In the genomic region with DNA sequence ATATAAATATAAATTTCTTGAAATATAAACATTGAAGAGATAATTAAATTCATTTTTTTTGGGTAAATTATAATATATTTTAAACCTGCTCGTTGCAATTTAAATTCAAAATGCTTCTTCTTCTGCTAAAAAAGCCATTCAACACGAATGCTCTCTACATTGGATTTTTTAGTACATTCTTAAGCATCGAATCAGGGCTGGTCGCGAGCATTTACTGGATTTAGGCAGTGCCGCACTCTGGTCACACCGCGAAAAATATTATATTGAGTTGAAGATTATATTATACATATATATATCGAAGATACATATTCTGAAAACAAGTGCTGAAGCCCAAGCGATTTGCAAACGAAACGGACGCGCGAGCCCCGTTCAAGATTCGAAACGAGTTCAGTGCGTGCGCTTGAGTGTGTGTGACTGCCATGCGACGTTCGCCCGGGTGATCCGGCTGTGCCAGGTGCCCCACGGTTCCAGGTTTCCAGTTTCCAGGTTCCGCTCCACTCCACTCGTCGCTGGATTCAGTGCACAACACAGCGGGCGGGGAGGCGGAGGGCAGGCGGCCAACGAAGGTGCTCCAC, we compare ENCODE assay signal across 1 fruit fly cellular context.
TF ChIP-seq lines count a peak whose summit lies in the region.

A gene (plus strand): TSS at position 213 of the 575 bp plus-strand sequence.

TF ChIP-seq in whole organism, embryonic, 481 proteins besides CTCF, POLR2A, EP300 and RAD21 (continued from another document):
- no peak for TF ChIP-seq CG17361 (GFP tag; IDR thresholded peaks at IDR 0.05; lab: Robert Waterston, UW)
- TF ChIP-seq sens (GFP tag; lab: Kevin White, UChicago): no peak
- TF ChIP-seq CG10654 (GFP tag; optimal IDR thresholded peaks at IDR 0.05; lab: Kevin White, UChicago): no peak
- no peak for TF ChIP-seq CG10565 (GFP tag; optimal IDR thresholded peaks at IDR 0.05; lab: Kevin White, UChicago)
- TF ChIP-seq TFAM (GFP tag; optimal IDR thresholded peaks at IDR 0.05; lab: Kevin White, UChicago): no peak
- TF ChIP-seq CG32532 (GFP tag; IDR thresholded peaks at IDR 0.05; lab: Robert Waterston, UW): 0 out of 2 replicates have a peak, but pooled peaks have one; percentile 9
- peak; percentile 22; the same call in 1 of the 3 replicates for TF ChIP-seq knrl (GFP tag; IDR thresholded peaks at IDR 0.05; lab: Robert Waterston, UW; ENCODE audit: partially characterized antibody)
- TF ChIP-seq Myb (GFP tag; optimal IDR thresholded peaks at IDR 0.05; lab: Kevin White, UChicago): peak; percentile 95
- no peak for TF ChIP-seq ssp (GFP tag; IDR thresholded peaks at IDR 0.05; lab: Robert Waterston, UW)
- TF ChIP-seq MESR4 (GFP tag; optimal IDR thresholded peaks at IDR 0.05; lab: Kevin White, UChicago): peak; percentile 88
- TF ChIP-seq danr (GFP tag; IDR thresholded peaks at IDR 0.05; lab: Robert Waterston, UW): no peak
- peak; percentile 94 for TF ChIP-seq gfzf (GFP tag; optimal IDR thresholded peaks at IDR 0.05; lab: Kevin White, UChicago)
- peak; percentile 57 for TF ChIP-seq HmgZ (tag; optimal IDR thresholded peaks at IDR 0.05; lab: Kevin White, UChicago)
- TF ChIP-seq CG7928 (GFP tag; optimal IDR thresholded peaks at IDR 0.05; lab: Kevin White, UChicago): peak; percentile 89
- no peak for TF ChIP-seq scrt (GFP tag; optimal IDR thresholded peaks at IDR 0.05; lab: Kevin White, UChicago)
- TF ChIP-seq insv (GFP tag; optimal IDR thresholded peaks at IDR 0.05; lab: Kevin White, UChicago): no peak
- peak in 1 of 2 experiments; percentile 17 for TF ChIP-seq Pdp1 (GFP tag; optimal IDR thresholded peaks at IDR 0.05; lab: Kevin White, UChicago)
- peak; percentile 46 for TF ChIP-seq phol (tag; optimal IDR thresholded peaks at IDR 0.05; lab: Kevin White, UChicago)
- no peak for TF ChIP-seq ato (GFP tag; IDR thresholded peaks at IDR 0.05; lab: Robert Waterston, UW; ENCODE audit: partially characterized antibody)
- peak; percentile 60 for TF ChIP-seq CG14710 (tag; optimal IDR thresholded peaks at IDR 0.05; lab: Kevin White, UChicago)
- TF ChIP-seq Doc3 (GFP tag; IDR thresholded peaks at IDR 0.05; lab: Robert Waterston, UW; ENCODE audit: partially characterized antibody): no peak
- peak; percentile 99 for TF ChIP-seq CG17385 (GFP tag; optimal IDR thresholded peaks at IDR 0.05; lab: Kevin White, UChicago)
- TF ChIP-seq row (GFP tag; IDR thresholded peaks at IDR 0.05; lab: Robert Waterston, UW): peak; percentile 41; the same call in 2 of the 3 replicates
- TF ChIP-seq pzg (GFP tag; optimal IDR thresholded peaks at IDR 0.05; lab: Kevin White, UChicago): peak; percentile 96
- TF ChIP-seq CG2116 (GFP tag; optimal IDR thresholded peaks at IDR 0.05; lab: Kevin White, UChicago): peak; percentile 38
- TF ChIP-seq CG34224 (GFP tag; IDR thresholded peaks at IDR 0.05; lab: Robert Waterston, UW; ENCODE audit: partially characterized antibody): 0 out of 3 replicates have a peak, but pooled peaks have one; percentile 30
- TF ChIP-seq Elba2 (GFP tag; optimal IDR thresholded peaks at IDR 0.05; lab: Kevin White, UChicago): peak; percentile 33
- peak; percentile 55 for TF ChIP-seq nmo (GFP tag; optimal IDR thresholded peaks at IDR 0.05; lab: Kevin White, UChicago)
- TF ChIP-seq MBD-R2 (GFP tag; IDR thresholded peaks at IDR 0.05; lab: Robert Waterston, UW): peak; percentile 87
- TF ChIP-seq Sry-δ (GFP tag; optimal IDR thresholded peaks at IDR 0.05; lab: Kevin White, UChicago): peak; percentile 32
- peak; percentile 37 for TF ChIP-seq CG12155 (GFP tag; optimal IDR thresholded peaks at IDR 0.05; lab: Kevin White, UChicago)
- no peak for TF ChIP-seq CG3163 (GFP tag; optimal IDR thresholded peaks at IDR 0.05; lab: Kevin White, UChicago)
TF ChIP-seq in whole organism, embryonic: peak in this region for 45.
